Worm (Caenorhabditis elegans) whole organism, midembryonic: ENCODE measurements around the gene gcy-25.

ENCODE experiments used
- T22C8.4 ChIP-seq: fragments of 200-800 bp; sonication (Bioruptor generic); IDR thresholded peaks from 2 replicates; pipeline ENCODE4 v1.3.6; 2022; ENCODE audit warnings: missing genetic modification characterization, missing compliant biosample characterization
- cog-1 ChIP-seq: sonication (generic microtip); optimal IDR thresholded peaks from 2 replicates; lab custom pipeline; 2016; ENCODE audit warnings: missing genetic modification characterization, missing compliant biosample characterization
- flt-1 ChIP-seq: fragments of 200-800 bp; sonication (Bioruptor generic); IDR thresholded peaks from 2 replicates; pipeline ENCODE4 v1.3.6; 2022; ENCODE audit warnings: missing genetic modification characterization, missing compliant biosample characterization
- klf-2 ChIP-seq: fragments of 200-800 bp; sonication (Bioruptor generic); conservative IDR thresholded peaks from 2 replicates; pipeline ENCODE4 v1.3.6; 2022; ENCODE audit warnings: missing genetic modification reagents, missing genetic modification characterization, missing compliant biosample characterization
- med-1 ChIP-seq: sonication (generic microtip); optimal IDR thresholded peaks from 2 replicates; lab custom pipeline; 2017; ENCODE audit warnings: missing genetic modification characterization, mild to moderate bottlenecking, missing compliant biosample characterization, antibody characterized with exemption, missing genetic modification reagents; ENCODE audit not compliant: insufficient read depth
- ref-1 ChIP-seq: fragments of 200-800 bp; sonication (Bioruptor generic); conservative IDR thresholded peaks from 2 replicates; pipeline ENCODE4 v1.3.6; 2022; ENCODE audit warnings: missing genetic modification reagents, missing genetic modification characterization, missing compliant biosample characterization
- tab-1 ChIP-seq: fragments of 200-800 bp; sonication (Bioruptor generic); IDR thresholded peaks from 2 replicates; pipeline ENCODE4 v1.3.6; 2022; ENCODE audit warnings: missing genetic modification characterization, missing compliant biosample characterization
- ztf-23 ChIP-seq: fragments of 200-800 bp; sonication (Bioruptor generic); IDR thresholded peaks from 2 replicates; pipeline ENCODE4 v1.3.6; 2022; ENCODE audit warnings: missing genetic modification reagents, missing genetic modification characterization, missing compliant biosample characterization
- ztf-29 ChIP-seq: fragments of 200-800 bp; sonication (Bioruptor generic); IDR thresholded peaks from 2 replicates; pipeline ENCODE4 v1.3.6; 2022; ENCODE audit warnings: missing genetic modification reagents, missing genetic modification characterization, missing compliant biosample characterization

The gcy-25 gene

DNA sequence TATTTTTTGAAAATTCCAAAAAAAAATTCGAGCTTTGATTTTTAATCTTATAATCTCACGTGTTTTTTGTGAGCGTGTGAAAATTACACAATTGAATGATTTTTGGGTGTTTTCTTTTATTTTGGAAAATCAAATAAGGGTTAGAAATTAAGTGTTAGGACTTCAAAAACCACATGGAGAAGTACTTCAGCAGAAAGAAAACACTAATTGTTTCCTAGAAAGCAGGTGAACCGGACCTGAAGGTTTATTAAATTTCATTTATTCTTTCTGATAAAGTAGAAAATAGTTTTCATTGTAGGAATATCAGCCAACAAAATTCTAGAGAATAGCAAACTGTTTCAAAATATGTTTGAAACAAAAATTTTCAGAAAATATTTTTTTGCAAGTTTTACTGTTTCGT, 35.5 kb downstream of the gcy-25 start:
- no peak for TF ChIP-seq ztf-23 (GFP tag; lab: Robert Waterston, UW)
- TF ChIP-seq klf-2 (GFP tag; lab: Robert Waterston, UW) = no peak
- TF ChIP-seq tab-1 (GFP tag; lab: Robert Waterston, UW) = no peak

DNA sequence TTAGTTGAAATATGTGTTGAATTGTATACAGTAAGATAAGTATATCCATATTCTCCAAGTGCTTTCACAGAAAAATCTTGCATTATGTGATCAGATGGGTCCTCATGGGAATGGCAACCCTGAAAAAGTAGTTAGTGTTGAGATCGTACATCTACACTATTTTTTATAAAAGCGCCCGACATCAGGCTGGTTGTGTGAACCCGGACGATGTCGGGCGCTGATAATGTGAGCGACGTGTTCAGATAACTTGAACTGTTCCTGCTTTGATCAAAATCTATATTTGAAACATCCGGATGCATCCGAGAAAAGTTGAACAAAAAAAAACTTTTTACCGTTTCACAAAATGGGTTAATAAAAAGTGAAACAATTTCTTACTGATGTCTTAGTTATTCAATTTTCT, 42.3 kb downstream of the gcy-25 start:
- TF ChIP-seq ref-1 (GFP tag; lab: Robert Waterston, UW) (no peak), klf-2 (GFP tag; lab: Robert Waterston, UW) (no peak), med-1 (no peak), flt-1 (no peak), T22C8.4 (GFP tag; lab: Robert Waterston, UW) (no peak), cog-1 (tag; lab: Kevin White, UChicago) (no peak), tab-1 (GFP tag; lab: Robert Waterston, UW) (no peak)

DNA sequence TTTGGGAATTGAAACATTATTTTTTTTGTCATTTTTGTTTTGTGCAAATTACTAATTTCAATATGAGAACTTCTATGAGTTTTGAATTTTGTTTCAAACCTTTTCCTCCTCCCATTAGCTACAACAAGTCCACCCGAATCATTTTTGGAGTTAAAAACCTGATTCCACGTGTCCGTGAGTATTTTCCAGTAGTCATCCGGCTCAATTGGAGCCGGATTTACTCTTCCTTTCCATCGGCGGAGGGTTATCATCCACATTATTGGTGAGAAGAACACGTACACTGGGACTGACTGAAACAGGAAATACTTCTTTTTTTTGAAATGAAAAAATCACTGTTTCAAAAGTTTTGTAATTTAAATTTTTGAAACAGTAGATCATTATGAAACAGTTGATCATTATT, 50.3 kb downstream of the gcy-25 start:
- TF ChIP-seq ref-1 (GFP tag; lab: Robert Waterston, UW) = no peak
- TF ChIP-seq tab-1 (GFP tag; lab: Robert Waterston, UW) = no peak
- no peak for TF ChIP-seq ztf-23 (GFP tag; lab: Robert Waterston, UW)
- no peak for TF ChIP-seq ztf-29
- no peak for TF ChIP-seq klf-2 (GFP tag; lab: Robert Waterston, UW)
- TF ChIP-seq med-1 = no peak
- TF ChIP-seq cog-1 (tag; lab: Kevin White, UChicago) = no peak
- TF ChIP-seq flt-1 = no peak

DNA sequence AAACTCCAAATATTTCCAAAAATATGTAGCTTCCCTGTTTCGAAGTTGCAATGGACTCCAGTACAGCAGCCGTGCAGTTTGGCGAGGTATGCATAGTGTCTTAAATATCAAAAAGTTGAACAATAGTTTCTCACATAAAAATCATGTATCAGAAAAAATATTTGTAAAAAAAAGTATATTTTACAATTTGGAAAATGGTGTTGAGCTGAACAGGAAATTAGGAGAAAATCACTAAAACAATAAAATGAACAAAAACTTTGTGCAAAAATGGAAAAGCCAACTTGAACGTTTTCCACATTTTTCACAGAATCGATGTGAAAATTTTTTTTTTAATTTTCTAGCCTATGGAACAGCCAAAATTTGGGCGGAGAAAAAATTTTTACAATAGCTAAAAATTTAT, 54.0 kb downstream of the gcy-25 start, which contains the start of gene Y105C5B.8:
TSS of gene Y105C5B.8 (minus strand) at position 101 of the 400 bp plus-strand sequence.
- no peak for TF ChIP-seq ztf-23 (GFP tag; lab: Robert Waterston, UW)
- no peak for TF ChIP-seq cog-1 (tag; lab: Kevin White, UChicago)
- no peak for TF ChIP-seq med-1
- TF ChIP-seq T22C8.4 (GFP tag; lab: Robert Waterston, UW) = no peak
- TF ChIP-seq klf-2 (GFP tag; lab: Robert Waterston, UW) = no peak
- TF ChIP-seq tab-1 (GFP tag; lab: Robert Waterston, UW) = no peak
- no peak for TF ChIP-seq flt-1
- no peak for TF ChIP-seq ztf-29
- TF ChIP-seq ref-1 (GFP tag; lab: Robert Waterston, UW) = no peak

DNA sequence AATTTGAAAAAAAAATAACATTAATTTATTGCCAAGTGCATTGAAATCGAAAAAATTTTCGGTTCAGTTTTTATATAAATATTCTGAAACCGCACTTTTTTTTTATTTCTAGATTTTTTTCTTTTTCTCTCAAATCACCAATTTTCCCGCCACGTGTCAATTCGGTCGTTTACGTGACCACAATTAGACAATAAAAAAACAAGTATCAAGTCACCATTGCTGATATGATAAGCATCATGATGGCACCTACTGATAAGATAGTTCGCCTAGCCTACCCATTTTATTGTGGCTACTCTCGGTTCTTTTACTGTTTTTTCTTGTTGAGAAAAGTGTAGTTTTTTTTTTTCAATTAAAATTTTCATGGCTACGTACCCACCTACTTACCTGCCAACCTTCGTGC, 57.1 kb downstream of the gcy-25 start:
- TF ChIP-seq med-1 (no peak), ztf-23 (GFP tag; lab: Robert Waterston, UW) (no peak), tab-1 (GFP tag; lab: Robert Waterston, UW) (no peak), T22C8.4 (GFP tag; lab: Robert Waterston, UW) (no peak), ztf-29 (no peak), ref-1 (GFP tag; lab: Robert Waterston, UW) (no peak), klf-2 (GFP tag; lab: Robert Waterston, UW) (no peak), cog-1 (tag; lab: Kevin White, UChicago) (no peak), flt-1 (no peak)

DNA sequence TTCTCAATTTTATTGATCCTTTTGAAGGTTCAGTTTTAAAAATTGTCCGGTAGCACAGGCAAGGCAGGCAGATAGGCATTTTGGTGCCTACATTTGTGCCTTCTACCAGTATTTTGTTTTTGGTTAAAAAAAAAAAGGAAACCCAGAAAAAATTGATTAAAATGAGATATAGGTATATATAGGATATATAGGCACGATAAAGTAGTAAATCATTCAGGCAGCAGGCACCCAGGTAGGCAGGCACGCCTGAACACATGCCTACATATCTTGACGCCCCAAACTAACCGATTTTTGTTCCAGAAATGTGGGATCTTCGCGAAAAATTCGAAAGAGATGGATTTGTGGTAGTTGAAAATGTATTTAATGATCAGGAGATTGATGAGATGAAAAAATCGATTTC, 57.5 kb downstream of the gcy-25 start, which contains the start of gene Y105C5B.9:
TSS of gene Y105C5B.9 (plus strand) at position 301 of the 400 bp plus-strand sequence.
- TF ChIP-seq ztf-29 (no peak), tab-1 (GFP tag; lab: Robert Waterston, UW) (no peak), ztf-23 (GFP tag; lab: Robert Waterston, UW) (no peak), med-1 (no peak), flt-1 (no peak), cog-1 (tag; lab: Kevin White, UChicago) (no peak), klf-2 (GFP tag; lab: Robert Waterston, UW) (no peak), T22C8.4 (GFP tag; lab: Robert Waterston, UW) (no peak), ref-1 (GFP tag; lab: Robert Waterston, UW) (no peak)

DNA sequence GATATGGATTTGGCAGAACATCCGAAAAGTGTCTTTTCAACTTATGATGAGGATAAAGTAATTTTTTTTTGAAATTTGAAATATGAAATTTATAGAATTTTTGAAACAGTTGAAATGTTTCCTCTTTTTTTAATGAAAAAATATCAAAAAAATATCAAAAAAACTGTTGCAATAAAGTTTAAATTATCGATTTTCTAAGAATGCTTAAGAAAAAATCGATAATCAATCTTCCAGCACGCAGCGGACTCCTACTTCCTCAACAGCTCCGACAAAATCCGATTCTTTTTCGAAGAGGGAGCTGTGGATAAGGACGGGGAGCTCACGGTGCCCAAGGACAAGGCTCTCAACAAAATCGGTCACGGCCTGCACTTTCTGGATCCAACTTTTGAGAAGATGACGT, 58.0 kb downstream of the gcy-25 start:
- TF ChIP-seq cog-1 (tag; lab: Kevin White, UChicago) (no peak), ztf-23 (GFP tag; lab: Robert Waterston, UW) (no peak), T22C8.4 (GFP tag; lab: Robert Waterston, UW) (peak; percentile 65)

DNA sequence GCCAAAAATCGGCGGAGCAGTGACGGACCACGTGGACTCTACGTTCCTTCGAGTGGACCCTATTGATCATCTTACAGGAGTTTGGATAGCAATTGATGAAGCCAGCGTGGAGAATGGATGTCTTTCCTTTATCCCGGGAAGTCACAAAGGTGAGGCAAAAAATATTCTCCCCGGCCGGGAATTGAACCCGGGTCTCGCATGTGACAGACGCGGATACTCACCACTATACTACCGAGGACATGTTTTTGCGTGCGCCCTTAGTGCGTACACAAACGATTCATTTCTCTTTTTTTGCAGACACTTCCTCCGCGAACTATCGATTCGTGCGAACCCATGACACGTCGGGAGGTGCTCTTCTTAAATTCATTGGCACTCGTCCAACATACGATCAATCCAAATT, 58.4 kb downstream of the gcy-25 start:
- TF ChIP-seq med-1 (no peak), ref-1 (GFP tag; lab: Robert Waterston, UW) (0 out of 2 replicates have a peak, but pooled peaks have one; percentile 49), tab-1 (GFP tag; lab: Robert Waterston, UW) (0 out of 2 replicates have a peak, but pooled peaks have one; percentile 25), cog-1 (tag; lab: Kevin White, UChicago) (no peak), flt-1 (peak; percentile 77), T22C8.4 (GFP tag; lab: Robert Waterston, UW) (no peak), klf-2 (GFP tag; lab: Robert Waterston, UW) (0 out of 2 replicates have a peak, but pooled peaks have one; percentile 52), ztf-23 (GFP tag; lab: Robert Waterston, UW) (peak; percentile 75), ztf-29 (0 out of 2 replicates have a peak, but pooled peaks have one; percentile 43)

DNA sequence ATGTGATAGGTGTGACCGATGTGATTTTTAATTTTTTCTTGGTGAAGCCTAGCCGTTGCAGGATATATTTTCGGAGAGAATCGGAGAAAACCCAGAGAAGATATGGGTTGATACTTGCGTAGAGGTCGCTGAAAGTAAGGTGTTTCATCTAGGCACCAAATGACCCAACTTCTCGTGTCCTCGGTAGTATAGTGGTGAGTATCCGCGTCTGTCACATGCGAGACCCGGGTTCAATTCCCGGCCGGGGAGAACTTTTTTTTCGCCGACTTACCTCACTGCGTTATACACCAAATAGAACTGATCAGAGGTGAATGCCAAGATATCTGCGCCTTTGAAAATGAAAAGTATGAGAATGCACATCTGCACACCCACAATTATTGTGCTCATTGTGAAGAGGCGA, 59.1 kb downstream of the gcy-25 start:
- TF ChIP-seq flt-1 (no peak), ref-1 (GFP tag; lab: Robert Waterston, UW) (0 out of 2 replicates have a peak, but pooled peaks have one; percentile 20), cog-1 (tag; lab: Kevin White, UChicago) (peak; percentile 28), tab-1 (GFP tag; lab: Robert Waterston, UW) (peak; percentile 78), ztf-29 (0 out of 2 replicates have a peak, but pooled peaks have one; percentile 36), T22C8.4 (GFP tag; lab: Robert Waterston, UW) (no peak), ztf-23 (GFP tag; lab: Robert Waterston, UW) (peak; percentile 76)
